Worm (Caenorhabditis elegans) whole organism, L1 larva: ENCODE results near the gene F29B9.1.

Source experiments
- Y116A8C.19 ChIP-seq: sonication (generic microtip); optimal IDR thresholded peaks from 2 replicates; lab custom pipeline; 2016; ENCODE audit warnings: missing compliant biosample characterization, missing genetic modification characterization, borderline replicate concordance
- alr-1 ChIP-seq: fragments of 200-800 bp; sonication (Bioruptor generic); optimal IDR thresholded peaks from 2 replicates; lab custom pipeline; 2018; ENCODE audit warnings: borderline replicate concordance, mild to moderate bottlenecking, missing genetic modification characterization, missing compliant biosample characterization
- aly-2 ChIP-seq: fragments of 150-350 bp; optimal IDR thresholded peaks from 2 replicates; lab custom pipeline; 2014; ENCODE audit warnings: missing biosample characterization, missing genetic modification characterization
- ama-1 ChIP-seq: fragments of 150-350 bp; optimal IDR thresholded peaks from 2 replicates; lab custom pipeline; 2014
- ceh-63 ChIP-seq: fragments of 200-800 bp; sonication (Bioruptor generic); optimal IDR thresholded peaks from 2 replicates; lab custom pipeline; 2018; ENCODE audit warnings: mild to moderate bottlenecking, missing genetic modification characterization, missing compliant biosample characterization
- ceh-90 ChIP-seq: sonication (generic microtip); optimal IDR thresholded peaks from 2 replicates; lab custom pipeline; 2016; ENCODE audit warnings: missing genetic modification characterization, missing compliant biosample characterization
- dsc-1 ChIP-seq: sonication (generic microtip); optimal IDR thresholded peaks from 2 replicates; lab custom pipeline; 2016; ENCODE audit warnings: mild to moderate bottlenecking, missing genetic modification characterization, missing compliant biosample characterization
- efl-1 ChIP-seq, 4 experiments: fragments of 150-350 bp; optimal IDR thresholded peaks in 3 of 4; peaks in 1 of 4; 1 replicate in 1 of 4; 2 replicates in 3 of 4; lab custom pipeline; 2014; ENCODE audit warnings: missing biosample characterization in 2 of 4, missing genetic modification characterization in 2 of 4, missing genetic modification reagents in 2 of 4
- egl-27 ChIP-seq, 2 experiments: fragments of 150-350 bp in 1 of 2; sonication (generic microtip); optimal IDR thresholded peaks; 3 replicates each; lab custom pipeline; 2017 to 2018; ENCODE audit warnings: missing biosample characterization in 2 of 2, missing genetic modification characterization in 2 of 2, missing genetic modification reagents in 2 of 2
- ets-5 ChIP-seq: fragments of 200-800 bp; sonication (Bioruptor generic); IDR thresholded peaks from 2 replicates; pipeline ENCODE4 v1.3.6; 2022; ENCODE audit warnings: missing genetic modification characterization, missing compliant biosample characterization
- fos-1 ChIP-seq: fragments of 150-350 bp; optimal IDR thresholded peaks from 2 replicates; lab custom pipeline; 2014; ENCODE audit warnings: missing biosample characterization, missing genetic modification characterization
- grh-1 ChIP-seq: fragments of 200-800 bp; sonication (Bioruptor generic); IDR thresholded peaks from 2 replicates; pipeline ENCODE4 v1.3.6; 2022; ENCODE audit warnings: missing genetic modification reagents, missing genetic modification characterization, missing compliant biosample characterization
- isw-1 ChIP-seq: fragments of 200-800 bp; sonication (Bioruptor generic); IDR thresholded peaks from 2 replicates; pipeline ENCODE4 v1.3.6; 2022; ENCODE audit warnings: missing genetic modification characterization, missing compliant biosample characterization
- lin-14 ChIP-seq: fragments of 200-800 bp; sonication (Bioruptor generic); optimal IDR thresholded peaks from 2 replicates; lab custom pipeline; 2018; ENCODE audit warnings: mild to moderate bottlenecking, missing genetic modification characterization, moderate library complexity, missing compliant biosample characterization
- lin-39 ChIP-seq: fragments of 150-350 bp; optimal IDR thresholded peaks from 2 replicates; lab custom pipeline; 2014; ENCODE audit warnings: missing biosample characterization, missing genetic modification reagents, missing genetic modification characterization
- lir-3 ChIP-seq: sonication (generic microtip); optimal IDR thresholded peaks from 2 replicates; lab custom pipeline; 2016; ENCODE audit warnings: mild to moderate bottlenecking, missing genetic modification characterization, moderate library complexity, missing compliant biosample characterization; ENCODE audit not compliant: poor library complexity
- mdl-1 ChIP-seq, 2 experiments: fragments of 150-350 bp; optimal IDR thresholded peaks; 2 replicates each; lab custom pipeline; 2014 to 2017; ENCODE audit warnings: missing biosample characterization in 2 of 2, missing genetic modification characterization in 2 of 2, inconsistent platforms in 1 of 2
- nhr-11 ChIP-seq: fragments of 150-350 bp; optimal IDR thresholded peaks from 2 replicates; lab custom pipeline; 2014; ENCODE audit warnings: missing biosample characterization, missing genetic modification characterization
- nhr-19 ChIP-seq: fragments of 200-800 bp; sonication (Bioruptor generic); conservative IDR thresholded peaks from 2 replicates; pipeline ENCODE4 v1.3.6; 2022; ENCODE audit warnings: missing genetic modification characterization, missing compliant biosample characterization
- nhr-20 ChIP-seq: sonication (generic microtip); optimal IDR thresholded peaks from 2 replicates; lab custom pipeline; 2016; ENCODE audit warnings: mild to moderate bottlenecking, missing genetic modification characterization, missing compliant biosample characterization
- nhr-71 ChIP-seq: sonication (generic microtip); optimal IDR thresholded peaks from 2 replicates; lab custom pipeline; 2016; ENCODE audit warnings: mild to moderate bottlenecking, missing genetic modification characterization, moderate library complexity, missing compliant biosample characterization
- nhr-76 ChIP-seq: sonication (generic microtip); optimal IDR thresholded peaks from 2 replicates; lab custom pipeline; 2017; ENCODE audit warnings: missing biosample characterization, missing genetic modification characterization
- nhr-84 ChIP-seq: sonication (generic microtip); optimal IDR thresholded peaks from 2 replicates; lab custom pipeline; 2017; ENCODE audit warnings: missing biosample characterization, missing genetic modification characterization
- pax-3 ChIP-seq: fragments of 200-800 bp; sonication (Bioruptor generic); optimal IDR thresholded peaks from 2 replicates; lab custom pipeline; 2018; ENCODE audit warnings: mild to moderate bottlenecking, missing genetic modification characterization, moderate library complexity, missing compliant biosample characterization
- rnt-1 ChIP-seq: sonication (generic microtip); optimal IDR thresholded peaks from 2 replicates; lab custom pipeline; 2016; ENCODE audit warnings: mild to moderate bottlenecking, missing genetic modification characterization, moderate library complexity, missing compliant biosample characterization
- skn-1 ChIP-seq: fragments of 150-350 bp; optimal IDR thresholded peaks from 2 replicates; lab custom pipeline; 2014; ENCODE audit warnings: missing biosample characterization, missing genetic modification characterization
- snu-23 ChIP-seq: sonication (generic microtip); optimal IDR thresholded peaks from 2 replicates; lab custom pipeline; 2016; ENCODE audit warnings: missing genetic modification characterization, missing compliant biosample characterization
- sptf-1 ChIP-seq: fragments of 150-350 bp; optimal IDR thresholded peaks from 2 replicates; lab custom pipeline; 2014; ENCODE audit warnings: missing biosample characterization, missing genetic modification characterization
- tbx-2 ChIP-seq: sonication (generic microtip); optimal IDR thresholded peaks from 2 replicates; lab custom pipeline; 2016; ENCODE audit warnings: missing genetic modification characterization, missing compliant biosample characterization
- unc-130 ChIP-seq: fragments of 150-350 bp; optimal IDR thresholded peaks from 2 replicates; lab custom pipeline; 2017; ENCODE audit warnings: missing biosample characterization, missing genetic modification characterization, inconsistent platforms
- unc-86 ChIP-seq: sonication (generic microtip); optimal IDR thresholded peaks from 2 replicates; lab custom pipeline; 2016; ENCODE audit warnings: missing genetic modification characterization, missing compliant biosample characterization
- unc-98 ChIP-seq: fragments of 200-800 bp; sonication (Bioruptor generic); IDR thresholded peaks from 2 replicates; pipeline ENCODE4 v1.3.6; 2022; ENCODE audit warnings: missing genetic modification characterization, missing compliant biosample characterization
- xbp-1 ChIP-seq: sonication (generic microtip); optimal IDR thresholded peaks from 2 replicates; lab custom pipeline; 2016; ENCODE audit warnings: missing genetic modification characterization, missing compliant biosample characterization
- zip-4 ChIP-seq: fragments of 200-800 bp; sonication (Bioruptor generic); optimal IDR thresholded peaks from 2 replicates; lab custom pipeline; 2018; ENCODE audit warnings: mild to moderate bottlenecking, missing genetic modification characterization, moderate library complexity, missing compliant biosample characterization
- ztf-11 ChIP-seq, 2 experiments: sonication (generic microtip); optimal IDR thresholded peaks; 2 replicates each; lab custom pipeline; 2016 to 2017; ENCODE audit warnings: missing genetic modification characterization in 2 of 2, missing biosample characterization in 1 of 2, missing compliant biosample characterization in 1 of 2
- ztf-4 ChIP-seq: fragments of 150-350 bp; optimal IDR thresholded peaks from 2 replicates; lab custom pipeline; 2014; ENCODE audit warnings: missing biosample characterization, missing genetic modification characterization

F29B9.1 gene

DNA sequence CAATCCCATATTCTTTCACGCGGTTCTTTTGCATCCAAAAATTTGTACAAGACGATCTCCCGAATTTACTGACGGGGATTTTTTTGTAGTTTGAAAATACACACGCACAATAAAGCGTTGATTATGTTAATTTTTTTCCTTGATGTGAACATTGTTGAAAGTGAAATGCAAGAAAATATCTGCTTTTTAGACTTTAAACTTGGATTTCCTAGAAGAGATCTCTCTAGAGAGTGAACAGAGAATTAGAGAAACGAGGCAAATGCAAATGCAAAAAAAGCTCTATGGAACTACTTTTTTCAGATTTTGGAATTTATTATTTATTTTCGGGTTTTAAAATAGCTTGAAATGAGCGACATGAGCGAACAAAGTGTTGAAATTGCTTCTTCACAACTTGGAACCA, at the start of gene F29B9.1:
F29B9.1 (plus strand) TSS at position 301 of the 400 bp plus-strand sequence.
- TF ChIP-seq lir-3 (tag; lab: Kevin White, UChicago) (no peak), nhr-11 (tag; lab: Kevin White, UChicago) (no peak), unc-98 (GFP tag; lab: Robert Waterston, UW) (no peak), dsc-1 (tag; lab: Kevin White, UChicago) (no peak), unc-130 (tag; lab: Kevin White, UChicago) (no peak), nhr-20 (no peak), nhr-71 (tag; lab: Kevin White, UChicago) (no peak), ets-5 (GFP tag; lab: Robert Waterston, UW) (no peak), mdl-1 (tag; optimal IDR thresholded peaks at IDR 0.05; lab: Kevin White, UChicago) (no peak), unc-86 (no peak), nhr-84 (tag; lab: Kevin White, UChicago) (no peak), ama-1 (lab: Kevin White, UChicago) (no peak), zip-4 (GFP tag; lab: Kevin White, UChicago) (no peak), ceh-63 (GFP tag; lab: Kevin White, UChicago) (no peak), ztf-11 (tag; optimal IDR thresholded peaks at IDR 0.05; lab: Kevin White, UChicago) (no peak), tbx-2 (tag; lab: Kevin White, UChicago) (no peak), nhr-19 (GFP tag; lab: Robert Waterston, UW) (no peak), snu-23 (GFP tag; lab: Kevin White, UChicago) (no peak), alr-1 (tag; lab: Kevin White, UChicago) (no peak), fos-1 (no peak)

DNA sequence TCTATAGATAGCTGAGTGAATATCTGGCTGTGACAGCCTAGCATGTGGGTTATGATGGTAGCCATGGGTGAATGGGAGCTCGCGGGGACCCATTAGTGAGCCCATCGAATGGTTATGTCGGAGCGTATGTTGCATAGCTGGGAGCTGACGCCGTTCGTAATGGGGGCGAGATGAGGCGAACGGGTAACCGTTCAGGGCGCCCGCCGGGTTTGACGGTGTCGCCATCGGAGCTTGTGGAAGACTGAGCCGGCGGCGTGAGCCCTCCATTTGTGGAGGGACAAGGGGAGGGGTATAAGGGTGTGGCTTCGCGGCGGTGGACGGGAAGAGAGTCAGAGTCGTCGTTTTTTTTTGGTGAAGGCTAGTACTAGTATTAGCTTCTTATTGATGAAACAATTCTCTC, 41.3 kb upstream of the F29B9.1 start:
- TF ChIP-seq pax-3 (tag; lab: Kevin White, UChicago) (no peak), efl-1 (optimal IDR thresholded peaks at IDR 0.05; lab: Kevin White, UChicago) (no peak), efl-1 (GFP tag; optimal IDR thresholded peaks at IDR 0.05 in 1 of 2; lab: Kevin White, UChicago) (peak in 1 of 2 experiments; percentile 41)

DNA sequence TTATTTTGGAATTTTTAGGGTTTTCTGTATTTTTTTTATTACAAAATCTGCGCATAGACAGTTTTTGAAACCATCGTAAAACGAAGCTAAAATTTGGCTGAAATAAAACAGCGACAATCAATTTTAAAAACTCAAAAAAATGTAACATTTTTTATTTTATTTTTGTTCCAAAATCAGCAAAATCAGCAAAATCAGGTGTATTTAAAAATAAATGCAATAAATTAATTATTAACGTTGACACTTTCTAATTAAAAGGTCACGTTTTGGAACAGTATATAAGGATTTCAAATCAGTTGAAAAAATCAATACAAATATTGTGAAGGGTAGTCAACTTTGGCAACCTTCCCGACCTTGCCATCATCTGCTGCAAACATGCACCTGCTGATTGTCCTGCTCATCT, 31.8 kb upstream of the F29B9.1 start, which contains the start of gene R105.1:
R105.1 (plus strand) TSS at position 301 of the 400 bp plus-strand sequence.
- TF ChIP-seq sptf-1 (tag; lab: Kevin White, UChicago) = no peak
- no peak for TF ChIP-seq ceh-90
- no peak for TF ChIP-seq egl-27 (tag; optimal IDR thresholded peaks at IDR 0.05; lab: Kevin White, UChicago)
- TF ChIP-seq nhr-76 = no peak
- TF ChIP-seq ztf-4 (tag; lab: Kevin White, UChicago) = no peak
- no peak for TF ChIP-seq dsc-1 (tag; lab: Kevin White, UChicago)
- TF ChIP-seq, all 84 proteins: peak for 0

DNA sequence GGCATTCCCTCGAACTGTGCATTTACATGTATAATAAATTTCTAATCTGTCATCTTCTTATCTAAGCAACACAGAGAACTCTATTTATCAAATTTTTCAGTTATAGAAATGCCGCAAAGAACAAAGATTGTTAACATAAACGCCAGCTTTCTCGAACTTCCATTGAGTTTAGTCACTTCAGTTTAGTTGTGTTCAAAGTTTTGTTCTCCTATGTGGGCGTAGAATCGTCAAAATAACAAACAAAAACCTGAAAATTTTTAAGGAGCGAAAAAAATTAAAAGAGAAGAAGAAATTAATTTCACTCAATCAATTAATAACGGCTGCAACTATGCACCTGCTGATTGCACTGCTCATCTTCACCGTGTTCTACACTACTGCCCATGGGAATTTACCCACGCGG, 29.2 kb upstream of the F29B9.1 start, which contains the start of gene R105.5:
R105.5 (plus strand) TSS at position 301 of the 400 bp plus-strand sequence.
- TF ChIP-seq ets-5 (GFP tag; lab: Robert Waterston, UW) (no peak), grh-1 (GFP tag; lab: Robert Waterston, UW) (no peak), unc-98 (GFP tag; lab: Robert Waterston, UW) (no peak), sptf-1 (tag; lab: Kevin White, UChicago) (no peak), tbx-2 (tag; lab: Kevin White, UChicago) (no peak), Y116A8C.19 (tag; lab: Kevin White, UChicago) (no peak), aly-2 (tag; lab: Kevin White, UChicago) (no peak), skn-1 (tag; lab: Kevin White, UChicago) (no peak), lin-39 (tag; lab: Kevin White, UChicago) (no peak), xbp-1 (tag; lab: Kevin White, UChicago) (no peak)

DNA sequence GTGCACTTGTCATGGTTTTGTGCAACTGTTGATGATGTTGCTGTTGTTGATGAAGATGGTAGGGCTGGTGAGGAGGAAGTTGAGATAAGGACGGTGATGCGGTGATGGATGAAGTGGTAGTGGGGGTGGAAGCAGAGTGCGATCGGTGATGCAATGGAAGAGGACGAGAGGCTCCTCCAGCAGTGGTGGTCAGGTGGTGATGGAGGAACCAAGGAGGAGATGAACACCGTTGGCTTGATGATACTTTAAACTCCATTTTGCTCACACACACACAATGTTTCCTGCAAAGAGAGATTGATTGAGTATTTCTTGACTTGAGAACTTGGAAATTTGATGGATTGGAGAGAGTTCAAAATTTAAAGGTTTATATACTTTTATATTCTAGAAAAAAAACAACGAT, 27.3 kb upstream of the F29B9.1 start, which contains the start of gene F19C7.8:
F19C7.8 (minus strand) TSS at position 256 of the 400 bp plus-strand sequence.
- TF ChIP-seq isw-1 (no peak), rnt-1 (tag; lab: Kevin White, UChicago) (peak; percentile 38), lin-14 (GFP tag; lab: Kevin White, UChicago) (peak; percentile 24)
- TF ChIP-seq, all 84 proteins: peak for 2
